Worm (Caenorhabditis elegans) whole organism, early embryonic: Measurements from ENCODE around the gene ncs-1.

ENCODE experiments used
- B0310.2 ChIP-seq: sonication (generic microtip); optimal IDR thresholded peaks from 2 replicates; lab custom pipeline; 2016; ENCODE audit warnings: mild to moderate bottlenecking, missing genetic modification characterization, missing compliant biosample characterization
- F13C5.2 ChIP-seq: sonication (generic microtip); optimal IDR thresholded peaks from 2 replicates; lab custom pipeline; 2017; ENCODE audit warnings: mild to moderate bottlenecking, missing genetic modification characterization, inconsistent platforms, missing compliant biosample characterization
- aly-1 ChIP-seq: sonication (generic microtip); optimal IDR thresholded peaks from 2 replicates; lab custom pipeline; 2016; ENCODE audit warnings: missing genetic modification characterization, missing compliant biosample characterization
- ama-1 ChIP-seq: fragments of 150-350 bp; optimal IDR thresholded peaks from 2 replicates; lab custom pipeline; 2014
- ceh-13 ChIP-seq: fragments of 200-800 bp; sonication (Bioruptor generic); optimal IDR thresholded peaks from 2 replicates; lab custom pipeline; 2018; ENCODE audit warnings: mild to moderate bottlenecking, missing genetic modification characterization, missing compliant biosample characterization
- ceh-36 ChIP-seq: sonication (generic microtip); optimal IDR thresholded peaks from 2 replicates; lab custom pipeline; 2016; ENCODE audit warnings: missing genetic modification characterization, inconsistent platforms, missing compliant biosample characterization
- ets-7 ChIP-seq: sonication (generic microtip); optimal IDR thresholded peaks from 2 replicates; lab custom pipeline; 2016; ENCODE audit warnings: missing genotype, missing genetic modification characterization, missing compliant biosample characterization
- flt-1 ChIP-seq: fragments of 200-800 bp; sonication (Bioruptor generic); IDR thresholded peaks from 2 replicates; pipeline ENCODE4 v1.3.6; 2022; ENCODE audit warnings: missing genetic modification characterization, missing compliant biosample characterization
- hmbx-1 ChIP-seq: sonication (generic microtip); optimal IDR thresholded peaks from 2 replicates; lab custom pipeline; 2016; ENCODE audit warnings: mild to moderate bottlenecking, missing genetic modification characterization, missing compliant biosample characterization
- hnd-1 ChIP-seq: sonication (generic microtip); optimal IDR thresholded peaks from 2 replicates; lab custom pipeline; 2016; ENCODE audit warnings: missing genetic modification characterization, missing compliant biosample characterization
- pes-1 ChIP-seq: fragments of 200-800 bp; sonication (Bioruptor generic); IDR thresholded peaks from 2 replicates; pipeline ENCODE4 v1.3.6; 2022; ENCODE audit warnings: missing genetic modification reagents, missing genetic modification characterization, missing compliant biosample characterization
- scrt-1 ChIP-seq: fragments of 200-800 bp; sonication (Bioruptor generic); IDR thresholded peaks from 2 replicates; pipeline ENCODE4 v1.3.6; 2022; ENCODE audit warnings: missing genetic modification characterization, missing compliant biosample characterization
- tbx-11 ChIP-seq: fragments of 200-800 bp; sonication (Bioruptor generic); IDR thresholded peaks from 2 replicates; pipeline ENCODE4 v1.3.6; 2022; ENCODE audit warnings: missing genetic modification characterization, missing compliant biosample characterization
- tra-4 ChIP-seq: sonication (generic microtip); optimal IDR thresholded peaks from 2 replicates; lab custom pipeline; 2017; ENCODE audit warnings: missing genetic modification characterization, missing compliant biosample characterization

ce11 chrX:960139-960538, 2.9 kb downstream of the ncs-1 start:
- TF ChIP-seq ets-7 (tag; lab: Kevin White, UChicago) (no peak), pes-1 (GFP tag; lab: Robert Waterston, UW) (no peak), ama-1 (lab: Kevin White, UChicago) (no peak), hmbx-1 (tag; lab: Kevin White, UChicago) (no peak), B0310.2 (tag; lab: Kevin White, UChicago) (no peak), ceh-36 (tag; lab: Kevin White, UChicago) (no peak), flt-1 (no peak), scrt-1 (GFP tag; lab: Robert Waterston, UW) (no peak), F13C5.2 (tag; lab: Kevin White, UChicago) (no peak), ceh-13 (GFP tag; lab: Kevin White, UChicago) (no peak), tbx-11 (GFP tag; lab: Robert Waterston, UW) (no peak), aly-1 (tag; lab: Kevin White, UChicago) (no peak), hnd-1 (tag; lab: Kevin White, UChicago) (no peak), tra-4 (tag; lab: Kevin White, UChicago) (no peak)
